Worm (Caenorhabditis elegans) whole organism, mixed stage, embryonic: ENCODE results near the gene Y43F8B.17.

Experiments
- M03D4.4 ChIP-seq: sonication (generic microtip); optimal IDR thresholded peaks from 2 replicates; lab custom pipeline; 2017; ENCODE audit warnings: mild to moderate bottlenecking, missing genetic modification characterization, missing compliant biosample characterization
- bed-3 ChIP-seq: fragments of 200-800 bp; sonication (Bioruptor generic); optimal IDR thresholded peaks from 3 replicates; lab custom pipeline; 2018; ENCODE audit warnings: mild to moderate bottlenecking, missing genetic modification characterization, moderate library complexity, missing compliant biosample characterization
- blmp-1 ChIP-seq: fragments of 150-350 bp; optimal IDR thresholded peaks from 2 replicates; lab custom pipeline; 2014; ENCODE audit warnings: missing biosample characterization, missing genetic modification characterization
- ceh-39 ChIP-seq: fragments of 150-350 bp; optimal IDR thresholded peaks from 2 replicates; lab custom pipeline; 2014; ENCODE audit warnings: missing biosample characterization, missing genetic modification characterization
- ceh-43 ChIP-seq: fragments of 200-800 bp; sonication (Bioruptor generic); optimal IDR thresholded peaks from 2 replicates; lab custom pipeline; 2018; ENCODE audit warnings: mild to moderate bottlenecking, missing genetic modification characterization, moderate library complexity, missing compliant biosample characterization
- ceh-83 ChIP-seq: fragments of 200-800 bp; sonication (Bioruptor generic); optimal IDR thresholded peaks from 2 replicates; lab custom pipeline; 2018; ENCODE audit warnings: mild to moderate bottlenecking, missing genetic modification characterization, missing compliant biosample characterization
- ces-1 ChIP-seq: fragments of 150-350 bp; optimal IDR thresholded peaks from 2 replicates; lab custom pipeline; 2014; ENCODE audit warnings: missing biosample characterization, missing genetic modification reagents, missing genetic modification characterization
- cnd-1 ChIP-seq: fragments of 200-800 bp; sonication (Bioruptor generic); optimal IDR thresholded peaks from 2 replicates; lab custom pipeline; 2018; ENCODE audit warnings: mild to moderate bottlenecking, missing genetic modification characterization, missing compliant biosample characterization
- elt-1 ChIP-seq: sonication (generic microtip); optimal IDR thresholded peaks from 2 replicates; lab custom pipeline; 2017; ENCODE audit warnings: missing genetic modification characterization, mild to moderate bottlenecking, missing compliant biosample characterization, antibody characterized with exemption, moderate library complexity, borderline replicate concordance; ENCODE audit not compliant: insufficient read depth
- elt-3 ChIP-seq: fragments of 150-350 bp; optimal IDR thresholded peaks from 2 replicates; lab custom pipeline; 2014; ENCODE audit warnings: missing biosample characterization, missing genetic modification characterization
- flh-1 ChIP-seq: fragments of 200-800 bp; sonication (Bioruptor generic); optimal IDR thresholded peaks from 2 replicates; lab custom pipeline; 2018; ENCODE audit warnings: mild to moderate bottlenecking, missing genetic modification characterization, moderate library complexity, missing compliant biosample characterization
- ham-2 ChIP-seq: fragments of 200-800 bp; sonication (Bioruptor generic); optimal IDR thresholded peaks from 2 replicates; lab custom pipeline; 2018; ENCODE audit warnings: mild to moderate bottlenecking, missing genetic modification characterization, missing compliant biosample characterization
- hlh-1 ChIP-seq: fragments of 150-350 bp; optimal IDR thresholded peaks from 2 replicates; lab custom pipeline; 2014; ENCODE audit warnings: missing biosample characterization, missing genetic modification reagents, missing genetic modification characterization
- lin-13 ChIP-seq: fragments of 150-350 bp; optimal IDR thresholded peaks from 2 replicates; lab custom pipeline; 2014; ENCODE audit warnings: missing biosample characterization, missing genetic modification characterization
- lin-32 ChIP-seq: fragments of 200-800 bp; sonication (Bioruptor generic); optimal IDR thresholded peaks from 2 replicates; lab custom pipeline; 2018; ENCODE audit warnings: mild to moderate bottlenecking, missing genetic modification characterization, missing compliant biosample characterization
- lsy-2 ChIP-seq: fragments of 150-350 bp; optimal IDR thresholded peaks from 2 replicates; lab custom pipeline; 2014; ENCODE audit warnings: missing biosample characterization, missing genetic modification characterization
- mab-5 ChIP-seq: fragments of 150-350 bp; optimal IDR thresholded peaks from 2 replicates; lab custom pipeline; 2014; ENCODE audit warnings: missing biosample characterization, missing genetic modification characterization
- mep-1 ChIP-seq: fragments of 150-350 bp; optimal IDR thresholded peaks from 2 replicates; lab custom pipeline; 2017; ENCODE audit warnings: missing biosample characterization, missing genetic modification reagents, missing genetic modification characterization, inconsistent platforms
- mls-2 ChIP-seq: sonication (generic microtip); optimal IDR thresholded peaks from 2 replicates; lab custom pipeline; 2016; ENCODE audit warnings: mild to moderate bottlenecking, missing genetic modification characterization, moderate library complexity, missing compliant biosample characterization
- nhr-2 ChIP-seq: fragments of 150-350 bp; optimal IDR thresholded peaks from 2 replicates; lab custom pipeline; 2014; ENCODE audit warnings: missing biosample characterization, missing genetic modification characterization
- nhr-237 ChIP-seq: fragments of 150-350 bp; optimal IDR thresholded peaks from 2 replicates; lab custom pipeline; 2014; ENCODE audit warnings: missing biosample characterization, missing genetic modification characterization
- nhr-76 ChIP-seq: sonication (generic microtip); optimal IDR thresholded peaks from 2 replicates; lab custom pipeline; 2017; ENCODE audit warnings: missing biosample characterization, missing genetic modification characterization
- pha-4 ChIP-seq: fragments of 150-350 bp; optimal IDR thresholded peaks from 2 replicates; lab custom pipeline; 2018; ENCODE audit warnings: missing biosample characterization, missing genetic modification reagents, missing genetic modification characterization
- sem-2 ChIP-seq: fragments of 200-800 bp; sonication (Bioruptor generic); optimal IDR thresholded peaks from 2 replicates; lab custom pipeline; 2018; ENCODE audit warnings: mild to moderate bottlenecking, missing genetic modification characterization, missing compliant biosample characterization
- snpc-4 ChIP-seq: fragments of 150-350 bp; optimal IDR thresholded peaks from 2 replicates; lab custom pipeline; 2014; ENCODE audit warnings: missing biosample characterization, missing genetic modification characterization
- sptf-1 ChIP-seq: sonication (generic microtip); optimal IDR thresholded peaks from 2 replicates; lab custom pipeline; 2017; ENCODE audit warnings: mild to moderate bottlenecking, missing genetic modification characterization, moderate library complexity, missing compliant biosample characterization
- tbx-8 ChIP-seq: fragments of 200-800 bp; sonication (Bioruptor generic); optimal IDR thresholded peaks from 2 replicates; lab custom pipeline; 2018; ENCODE audit warnings: mild to moderate bottlenecking, missing genetic modification characterization, moderate library complexity, missing compliant biosample characterization
- unc-39 ChIP-seq: fragments of 150-350 bp; optimal IDR thresholded peaks from 2 replicates; lab custom pipeline; 2014; ENCODE audit warnings: missing biosample characterization, missing genetic modification characterization
- unc-62 ChIP-seq: fragments of 150-350 bp; optimal IDR thresholded peaks from 2 replicates; lab custom pipeline; 2014; ENCODE audit warnings: missing biosample characterization, missing genetic modification reagents, missing genetic modification characterization

Gene Y43F8B.17

ce11 chrV:19502579-19503151 lies 18.1 kb downstream of the Y43F8B.17 start, which contains the start of gene Y43F8B.3:
TSS of gene Y43F8B.3 (plus strand) at chrV:19503101.
- TF ChIP-seq tbx-8 (GFP tag; lab: Kevin White, UChicago) (no peak), elt-3 (tag; lab: Kevin White, UChicago) (no peak), sem-2 (no peak), unc-62 (GFP tag; lab: Kevin White, UChicago) (no peak), bed-3 (GFP tag; lab: Kevin White, UChicago) (no peak)

- TF ChIP-seq cnd-1 (tag; lab: Kevin White, UChicago) = no peak
- no peak for TF ChIP-seq mab-5
- no peak for TF ChIP-seq pha-4 (tag; lab: Kevin White, UChicago)
- TF ChIP-seq elt-1 (tag; lab: Kevin White, UChicago) = no peak
- no peak for TF ChIP-seq flh-1 (GFP tag; lab: Kevin White, UChicago)
- no peak for TF ChIP-seq lin-32
- TF ChIP-seq elt-3 (tag; lab: Kevin White, UChicago) = no peak
- TF ChIP-seq mep-1 (tag; lab: Kevin White, UChicago) = no peak
- TF ChIP-seq bed-3 (GFP tag; lab: Kevin White, UChicago) = no peak
- no peak for TF ChIP-seq ceh-43
- TF ChIP-seq sptf-1 = no peak
- TF ChIP-seq tbx-8 (GFP tag; lab: Kevin White, UChicago) = no peak
- no peak for TF ChIP-seq blmp-1 (tag; lab: Kevin White, UChicago)
- TF ChIP-seq lin-13 (tag; lab: Kevin White, UChicago) = no peak
- TF ChIP-seq lsy-2 (tag; lab: Kevin White, UChicago) = no peak
- TF ChIP-seq unc-62 (GFP tag; lab: Kevin White, UChicago) = no peak
- no peak for TF ChIP-seq mls-2 (tag; lab: Kevin White, UChicago)
Observed at ce11 chrV:19509061-19509460, 24.5 kb downstream of the Y43F8B.17 start.

- TF ChIP-seq blmp-1 (tag; lab: Kevin White, UChicago) = no peak
- no peak for TF ChIP-seq tbx-8 (GFP tag; lab: Kevin White, UChicago)
- TF ChIP-seq hlh-1 (tag; lab: Kevin White, UChicago) = no peak
- no peak for TF ChIP-seq mls-2 (tag; lab: Kevin White, UChicago)
- TF ChIP-seq ces-1 = no peak
- no peak for TF ChIP-seq nhr-237 (tag; lab: Kevin White, UChicago)
- TF ChIP-seq cnd-1 (tag; lab: Kevin White, UChicago) = no peak
- no peak for TF ChIP-seq ceh-83 (GFP tag; lab: Kevin White, UChicago)
- TF ChIP-seq unc-39 (tag; lab: Kevin White, UChicago) = no peak
- no peak for TF ChIP-seq elt-1 (tag; lab: Kevin White, UChicago)
- no peak for TF ChIP-seq M03D4.4 (tag; lab: Kevin White, UChicago)
- TF ChIP-seq bed-3 (GFP tag; lab: Kevin White, UChicago) = no peak
- TF ChIP-seq elt-3 (tag; lab: Kevin White, UChicago) = no peak
- no peak for TF ChIP-seq ham-2 (GFP tag; lab: Kevin White, UChicago)
- no peak for TF ChIP-seq ceh-39 (tag; lab: Kevin White, UChicago)
- TF ChIP-seq pha-4 (tag; lab: Kevin White, UChicago) = no peak
Observed at ce11 chrV:19510352-19510751, 25.8 kb downstream of the Y43F8B.17 start.

- TF ChIP-seq sptf-1 (no peak), nhr-2 (tag; lab: Kevin White, UChicago) (no peak), snpc-4 (no peak), mep-1 (tag; lab: Kevin White, UChicago) (no peak)
Observed at ce11 chrV:19510925-19511324, 26.4 kb downstream of the Y43F8B.17 start.

- TF ChIP-seq ham-2 (GFP tag; lab: Kevin White, UChicago) = peak; percentile 8
- TF ChIP-seq nhr-76 (tag; lab: Kevin White, UChicago) = no peak
Observed at ce11 chrV:19512260-19512947, 27.9 kb downstream of the Y43F8B.17 start, which contains the start of gene Y43F8B.19. TSS of gene Y43F8B.19 (minus strand) at chrV:19512310.
